Fruit fly (Drosophila melanogaster) whole organism, adult: Measurements from ENCODE around the gene hng3.
A peak's percentile ranks its signal among the peaks of the same experiment; 100 is the strongest.

Source experiments
- CG11617 ChIP-seq: fragments of 200-800 bp; sonication (Bioruptor generic); optimal IDR thresholded peaks from 2 replicates; lab custom pipeline; 2017; ENCODE audit warnings: mild to moderate bottlenecking, missing biosample characterization, missing genetic modification reagents, missing genetic modification characterization
- CG12768 ChIP-seq: fragments of 200-800 bp; sonication (Bioruptor generic); optimal IDR thresholded peaks from 2 replicates; lab custom pipeline; 2017; ENCODE audit warnings: missing biosample characterization, missing genetic modification characterization, mild to moderate bottlenecking, moderate library complexity, missing genetic modification reagents
- CG14711 ChIP-seq: fragments of 200-800 bp; sonication (Bioruptor generic); optimal IDR thresholded peaks from 2 replicates; lab custom pipeline; 2018; ENCODE audit warnings: missing biosample characterization, mild to moderate bottlenecking, missing genetic modification characterization, moderate library complexity
- CG1620 ChIP-seq: fragments of 200-800 bp; sonication (Bioruptor generic); optimal IDR thresholded peaks from 2 replicates; lab custom pipeline; 2016; ENCODE audit warnings: missing biosample characterization, missing genetic modification characterization
- CG33017 ChIP-seq: fragments of 200-800 bp; sonication (Bioruptor generic); optimal IDR thresholded peaks from 2 replicates; lab custom pipeline; 2018; ENCODE audit warnings: missing biosample characterization, mild to moderate bottlenecking, missing genetic modification characterization, moderate library complexity
- CG5204 ChIP-seq: fragments of 200-800 bp; sonication (Bioruptor generic); optimal IDR thresholded peaks from 2 replicates; lab custom pipeline; 2016; ENCODE audit warnings: missing biosample characterization, missing genetic modification characterization
- CG7045 ChIP-seq: fragments of 200-800 bp; sonication (Bioruptor generic); optimal IDR thresholded peaks from 2 replicates; lab custom pipeline; 2017; ENCODE audit warnings: missing biosample characterization, mild to moderate bottlenecking, missing genetic modification characterization
- CG7101 ChIP-seq: fragments of 200-800 bp; sonication (Bioruptor generic); optimal IDR thresholded peaks from 2 replicates; lab custom pipeline; 2018; ENCODE audit warnings: missing biosample characterization, mild to moderate bottlenecking, missing genetic modification characterization, moderate library complexity
- Clk ChIP-seq: fragments of 200-800 bp; sonication (Bioruptor generic); optimal IDR thresholded peaks from 2 replicates; lab custom pipeline; 2017; ENCODE audit warnings: missing biosample characterization, missing genetic modification characterization
- Crg-1 ChIP-seq: fragments of 200-800 bp; sonication (Bioruptor generic); optimal IDR thresholded peaks from 2 replicates; lab custom pipeline; 2016; ENCODE audit warnings: missing biosample characterization, missing genetic modification characterization
- Hr96 ChIP-seq: fragments of 200-800 bp; sonication (Bioruptor generic); optimal IDR thresholded peaks from 2 replicates; lab custom pipeline; 2016; ENCODE audit warnings: missing biosample characterization, missing genetic modification characterization
- Mnt ChIP-seq: fragments of 200-800 bp; sonication (Bioruptor generic); optimal IDR thresholded peaks from 2 replicates; lab custom pipeline; 2016; ENCODE audit warnings: missing biosample characterization, mild to moderate bottlenecking, missing genetic modification characterization
- bab1 ChIP-seq: fragments of 200-800 bp; sonication (Bioruptor generic); optimal IDR thresholded peaks from 3 replicates; lab custom pipeline; 2019; ENCODE audit warnings: missing biosample characterization, mild to moderate bottlenecking, missing genetic modification characterization, moderate library complexity
- cic ChIP-seq: fragments of 200-800 bp; sonication (Bioruptor generic); optimal IDR thresholded peaks from 2 replicates; lab custom pipeline; 2017; ENCODE audit warnings: missing biosample characterization, mild to moderate bottlenecking, missing genetic modification characterization, moderate library complexity
- cnc ChIP-seq, 2 experiments: fragments of >200 bp; optimal IDR thresholded peaks; 2 replicates each; lab custom pipeline; 2017
- kay ChIP-seq: fragments of 200-800 bp; sonication (Bioruptor generic); peaks from one replicate; lab custom pipeline; 2016; ENCODE audit warnings: missing biosample characterization, missing genetic modification characterization, borderline replicate concordance
- ovo ChIP-seq: fragments of 200-800 bp; sonication (Bioruptor generic); optimal IDR thresholded peaks from 2 replicates; lab custom pipeline; 2016; ENCODE audit warnings: missing biosample characterization, missing genetic modification characterization
- pad ChIP-seq: fragments of 200-800 bp; sonication (Bioruptor generic); optimal IDR thresholded peaks from 3 replicates; lab custom pipeline; 2017; ENCODE audit warnings: missing biosample characterization, missing genetic modification characterization, mild to moderate bottlenecking, moderate library complexity, missing genetic modification reagents
- tj ChIP-seq: fragments of 200-800 bp; sonication (Bioruptor generic); optimal IDR thresholded peaks from 3 replicates; lab custom pipeline; 2017; ENCODE audit warnings: missing biosample characterization, mild to moderate bottlenecking, missing genetic modification characterization, moderate library complexity
- toe ChIP-seq: fragments of 200-800 bp; sonication (Bioruptor generic); optimal IDR thresholded peaks from 2 replicates; lab custom pipeline; 2016; ENCODE audit warnings: missing biosample characterization, missing genetic modification characterization

hng3 gene

DNA sequence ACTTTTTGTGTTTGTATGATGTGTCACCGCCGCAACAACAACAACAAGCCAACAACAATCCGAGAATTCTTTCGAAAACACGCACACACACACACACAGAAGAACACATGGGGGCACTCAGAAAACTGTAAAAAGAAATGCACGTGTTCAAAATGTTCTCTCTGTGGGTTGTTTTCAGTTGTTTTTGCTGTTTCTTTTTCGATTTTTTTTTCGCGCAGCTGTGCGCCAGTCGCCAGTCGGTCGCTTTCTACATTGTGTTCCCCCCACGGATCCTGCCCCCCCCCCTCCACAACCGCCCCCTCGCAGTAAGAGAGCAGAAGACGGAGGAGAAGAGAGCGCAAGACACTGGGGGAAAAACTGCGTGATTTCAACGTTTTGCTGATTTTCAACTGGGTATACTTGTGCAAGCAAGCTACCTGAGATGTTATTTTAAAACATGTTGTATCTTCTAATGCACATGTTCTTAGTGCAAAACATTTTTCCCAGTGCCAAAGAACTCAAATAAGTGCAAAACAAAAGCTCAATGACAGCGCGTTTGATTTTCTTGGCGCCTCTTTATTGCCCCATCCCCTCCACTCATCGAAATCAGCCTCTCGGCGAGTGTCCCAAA is 3.7 kb downstream of the hng3 start:
- TF ChIP-seq CG7101 (tag; lab: Kevin White, UChicago): peak; percentile 52
- TF ChIP-seq ovo (GFP tag; lab: Kevin White, UChicago): no peak
- peak; percentile 69 for TF ChIP-seq pad (GFP tag; lab: Kevin White, UChicago)
- TF ChIP-seq Hr96 (GFP tag; lab: Kevin White, UChicago): no peak
- no peak for TF ChIP-seq Mnt (GFP tag; lab: Kevin White, UChicago)
- no peak for TF ChIP-seq toe
- TF ChIP-seq cnc (optimal IDR thresholded peaks at IDR 0.05; lab: Kevin White, UChicago): no peak
- TF ChIP-seq CG33017: peak; percentile 62
- peak; percentile 63 for TF ChIP-seq bab1 (GFP tag; lab: Kevin White, UChicago)
- TF ChIP-seq CG12768: no peak
- TF ChIP-seq CG11617: peak; percentile 38
- peak; percentile 24 for TF ChIP-seq cic (GFP tag; lab: Kevin White, UChicago)
- TF ChIP-seq CG5204 (GFP tag; lab: Kevin White, UChicago): no peak
- TF ChIP-seq CG7045 (GFP tag; lab: Kevin White, UChicago): peak; percentile 48
- no peak for TF ChIP-seq tj (GFP tag; lab: Kevin White, UChicago)
- peak; percentile 59 for TF ChIP-seq CG14711 (tag; lab: Kevin White, UChicago)
- TF ChIP-seq Crg-1 (GFP tag; lab: Kevin White, UChicago): no peak
- no peak for TF ChIP-seq kay (GFP tag; lab: Kevin White, UChicago)
- no peak for TF ChIP-seq Clk (GFP tag; lab: Kevin White, UChicago)
- no peak for TF ChIP-seq CG1620 (GFP tag; lab: Kevin White, UChicago)

DNA sequence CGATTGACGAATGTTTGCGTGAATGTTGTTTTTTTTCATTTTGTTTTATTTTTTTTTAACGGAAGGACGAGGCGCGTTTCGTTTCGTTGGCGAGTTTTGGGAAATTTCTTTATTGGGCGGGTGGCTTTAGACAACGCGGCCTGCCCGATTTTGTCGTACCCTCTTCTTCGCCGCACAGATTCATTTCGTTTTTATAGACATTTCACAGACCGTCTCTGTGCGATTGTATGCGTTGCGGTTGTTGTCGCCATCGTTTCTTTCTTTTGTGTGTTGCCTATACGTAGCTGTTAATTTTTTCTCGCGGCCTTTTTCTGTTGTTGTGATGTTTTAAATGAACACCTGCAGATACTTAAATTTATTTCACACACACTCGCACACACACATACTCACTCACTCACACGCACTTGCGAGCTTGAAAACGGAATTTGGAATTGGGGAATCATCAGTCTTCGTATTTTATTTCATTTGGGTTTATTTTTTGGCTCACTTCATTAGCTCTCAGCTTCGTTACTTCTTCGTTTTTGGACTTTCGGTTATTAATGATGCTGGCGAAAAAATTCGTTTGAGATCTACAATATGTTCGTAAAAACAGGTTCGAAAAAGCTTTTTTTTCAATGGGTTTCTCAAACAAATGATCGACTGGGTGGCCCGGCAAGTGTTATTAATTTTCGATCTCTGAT is 4.5 kb downstream of the hng3 start:
- no peak for TF ChIP-seq kay (GFP tag; lab: Kevin White, UChicago)
- peak; percentile 50 for TF ChIP-seq pad (GFP tag; lab: Kevin White, UChicago)

DNA sequence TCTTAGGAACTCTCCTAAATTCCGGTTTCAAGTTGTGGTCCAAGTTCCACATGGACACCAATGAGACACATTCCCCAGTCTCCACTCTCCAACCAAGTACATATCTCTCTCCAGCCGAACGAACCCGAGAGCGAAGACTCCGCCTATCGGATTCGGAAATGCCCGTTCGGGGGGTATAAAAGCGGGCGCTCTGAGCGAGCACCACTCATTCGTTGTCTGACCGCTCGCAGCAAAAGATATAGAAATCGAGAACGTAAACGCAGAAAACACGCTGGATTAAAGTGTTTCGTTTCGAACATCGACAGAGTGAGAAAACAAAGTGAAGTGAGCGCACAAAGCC is 6.1 kb downstream of the hng3 start, which contains the start of gene emc:
emc (plus strand) TSS at position 202 of the 340 bp plus-strand sequence.
- no peak for TF ChIP-seq CG5204 (GFP tag; lab: Kevin White, UChicago)
- TF ChIP-seq CG1620 (GFP tag; lab: Kevin White, UChicago): peak; percentile 53
- peak; percentile 65 for TF ChIP-seq CG11617
- no peak for TF ChIP-seq Clk (GFP tag; lab: Kevin White, UChicago)
- peak; percentile 99 for TF ChIP-seq pad (GFP tag; lab: Kevin White, UChicago)
- peak; percentile 31 for TF ChIP-seq CG7045 (GFP tag; lab: Kevin White, UChicago)
- TF ChIP-seq CG14711 (tag; lab: Kevin White, UChicago): peak; percentile 52
- TF ChIP-seq cic (GFP tag; lab: Kevin White, UChicago): peak; percentile 75
- peak; percentile 76 for TF ChIP-seq bab1 (GFP tag; lab: Kevin White, UChicago)
- TF ChIP-seq kay (GFP tag; lab: Kevin White, UChicago): peak; percentile 79
- TF ChIP-seq CG33017: peak; percentile 81
- TF ChIP-seq Crg-1 (GFP tag; lab: Kevin White, UChicago): peak; percentile 60
- no peak for TF ChIP-seq cnc (optimal IDR thresholded peaks at IDR 0.05; lab: Kevin White, UChicago)
- peak; percentile 47 for TF ChIP-seq tj (GFP tag; lab: Kevin White, UChicago)
- TF ChIP-seq Hr96 (GFP tag; lab: Kevin White, UChicago): peak; percentile 66
- peak; percentile 39 for TF ChIP-seq toe
- peak; percentile 94 for TF ChIP-seq Mnt (GFP tag; lab: Kevin White, UChicago)
- peak; percentile 77 for TF ChIP-seq CG12768
- peak; percentile 57 for TF ChIP-seq ovo (GFP tag; lab: Kevin White, UChicago)
- TF ChIP-seq CG7101 (tag; lab: Kevin White, UChicago): peak; percentile 78

DNA sequence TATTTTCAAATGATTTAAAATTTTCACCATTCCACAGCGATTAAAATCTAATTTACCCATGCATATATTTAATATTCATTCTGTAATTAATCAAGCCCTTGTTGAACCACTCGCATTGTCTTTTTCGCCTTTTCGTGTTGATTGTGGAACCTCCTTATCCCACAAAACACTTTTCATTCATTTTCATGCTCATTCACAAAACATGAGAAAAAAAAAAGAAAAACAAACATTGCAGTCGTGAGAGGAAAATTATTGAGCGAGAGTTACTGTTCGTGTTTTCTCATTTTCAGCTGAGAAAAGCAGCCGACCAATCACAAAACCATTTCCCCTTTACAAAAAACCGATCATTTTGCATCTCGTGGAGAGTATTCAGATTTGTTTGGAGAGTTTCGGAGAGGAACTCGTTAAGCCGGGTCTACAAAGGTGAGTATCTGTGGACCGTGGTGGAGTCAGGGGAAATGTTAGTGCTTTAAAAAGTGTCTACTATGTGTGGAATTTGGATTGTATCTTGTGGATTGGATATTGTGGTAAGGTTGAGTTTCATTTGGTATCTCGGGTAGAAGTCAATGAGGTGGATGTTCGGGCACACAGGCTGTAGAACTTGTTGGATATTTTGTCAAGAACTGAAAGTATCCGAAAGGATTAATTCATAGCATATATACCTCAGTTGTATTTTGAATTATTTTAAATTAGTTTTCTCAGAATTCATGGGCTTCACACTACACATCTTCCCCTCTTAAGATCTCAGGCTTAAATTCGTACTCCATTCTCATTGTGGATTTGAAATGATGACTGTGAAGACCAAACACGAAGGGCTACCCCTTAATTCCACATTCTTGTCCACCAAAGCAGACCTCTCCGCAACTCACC is 6.7 kb downstream of the hng3 start:
- TF ChIP-seq tj (GFP tag; lab: Kevin White, UChicago) (no peak), kay (GFP tag; lab: Kevin White, UChicago) (peak; percentile 91), pad (GFP tag; lab: Kevin White, UChicago) (peak; percentile 100), cic (GFP tag; lab: Kevin White, UChicago) (peak; percentile 81)

DNA sequence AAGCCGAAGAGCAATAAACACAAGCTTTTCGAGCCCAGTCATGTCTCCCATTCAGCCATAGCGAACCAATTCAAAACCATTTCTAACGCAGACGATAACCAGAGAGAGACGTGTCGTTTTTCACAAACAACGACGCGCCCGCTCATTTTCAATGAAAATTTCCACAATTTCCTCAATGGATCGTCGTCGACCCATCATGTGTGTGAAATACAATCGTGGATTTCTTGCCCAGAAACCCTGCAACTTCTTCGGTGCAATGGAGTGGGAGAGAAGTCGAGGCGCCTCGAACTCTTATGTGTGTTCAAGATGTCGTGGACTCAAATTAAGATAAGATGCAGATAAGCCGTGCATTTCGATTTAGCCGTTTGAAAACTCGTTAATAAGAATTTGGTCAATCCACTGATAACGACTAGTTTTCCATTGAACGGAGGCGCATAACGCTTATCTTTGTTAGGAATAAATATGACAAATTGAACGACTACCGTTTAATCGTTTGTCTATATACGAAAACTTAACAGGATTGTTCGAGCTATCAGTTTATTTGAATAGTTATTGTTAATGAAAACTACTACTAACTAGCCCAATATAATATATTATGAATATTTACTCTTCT is 7.5 kb downstream of the hng3 start:
- TF ChIP-seq bab1 (GFP tag; lab: Kevin White, UChicago) (no peak), ovo (GFP tag; lab: Kevin White, UChicago) (no peak), cic (GFP tag; lab: Kevin White, UChicago) (no peak), Hr96 (GFP tag; lab: Kevin White, UChicago) (no peak), CG12768 (no peak), CG11617 (no peak), Crg-1 (GFP tag; lab: Kevin White, UChicago) (no peak), pad (GFP tag; lab: Kevin White, UChicago) (no peak), CG33017 (no peak), Mnt (GFP tag; lab: Kevin White, UChicago) (no peak), Clk (GFP tag; lab: Kevin White, UChicago) (no peak), kay (GFP tag; lab: Kevin White, UChicago) (no peak), CG1620 (GFP tag; lab: Kevin White, UChicago) (no peak), tj (GFP tag; lab: Kevin White, UChicago) (no peak), cnc (optimal IDR thresholded peaks at IDR 0.05; lab: Kevin White, UChicago) (no peak), toe (no peak), CG7101 (tag; lab: Kevin White, UChicago) (no peak)
